Fruit fly (Drosophila melanogaster) whole organism, embryonic: Measurements from ENCODE around the gene Or67b.
A peak's percentile ranks its signal among the peaks of the same experiment; 100 is the strongest.

ENCODE experiments used
- Adf1 ChIP-seq: fragments of 200-800 bp; sonication (Bioruptor generic); IDR thresholded peaks from 2 replicates; pipeline ENCODE4 v1.3.6; 2022; ENCODE audit warnings: missing biosample characterization, missing genetic modification characterization
- CG10654 ChIP-seq: fragments of 200-800 bp; sonication (Bioruptor generic); optimal IDR thresholded peaks from 2 replicates; lab custom pipeline; 2016; ENCODE audit warnings: missing biosample characterization, missing genetic modification characterization
- CG12769 ChIP-seq: fragments of 200-800 bp; sonication (Bioruptor generic); optimal IDR thresholded peaks from 2 replicates; lab custom pipeline; 2019; ENCODE audit warnings: missing biosample characterization, mild to moderate bottlenecking, missing genetic modification characterization, moderate library complexity
- CG12942 ChIP-seq: fragments of 200-800 bp; sonication (Bioruptor generic); optimal IDR thresholded peaks from 3 replicates; lab custom pipeline; 2016; ENCODE audit warnings: missing biosample characterization, missing genetic modification characterization
- CG14441 ChIP-seq: fragments of 200-800 bp; sonication (Bioruptor generic); IDR thresholded peaks from 2 replicates; pipeline ENCODE4 v1.3.6; 2022; ENCODE audit warnings: missing biosample characterization, missing genetic modification characterization
- CG15479 ChIP-seq: fragments of 200-800 bp; sonication (Bioruptor generic); optimal IDR thresholded peaks from 3 replicates; lab custom pipeline; 2019; ENCODE audit warnings: missing biosample characterization, mild to moderate bottlenecking, missing genetic modification characterization, moderate library complexity
- CG16813 ChIP-seq: fragments of 200-800 bp; sonication (Bioruptor generic); IDR thresholded peaks from 3 replicates; pipeline ENCODE4 v1.3.6; 2022; ENCODE audit warnings: missing biosample characterization, missing genetic modification characterization; ENCODE audit not compliant: partially characterized antibody
- CG2129 ChIP-seq: fragments of 200-800 bp; sonication (Bioruptor generic); IDR thresholded peaks from 2 replicates; pipeline ENCODE4 v1.3.6; 2022; ENCODE audit warnings: missing biosample characterization, missing genetic modification characterization; ENCODE audit not compliant: partially characterized antibody
- CG2678 ChIP-seq: fragments of 200-800 bp; sonication (Bioruptor generic); optimal IDR thresholded peaks from 3 replicates; lab custom pipeline; 2019; ENCODE audit warnings: missing biosample characterization, mild to moderate bottlenecking, missing genetic modification characterization, moderate library complexity
- CG3065 ChIP-seq: fragments of 200-800 bp; sonication (Bioruptor generic); optimal IDR thresholded peaks from 2 replicates; lab custom pipeline; 2016; ENCODE audit warnings: missing biosample characterization, missing genetic modification characterization
- CG4617 ChIP-seq: fragments of 200-800 bp; sonication (Bioruptor generic); optimal IDR thresholded peaks from 3 replicates; lab custom pipeline; 2016; ENCODE audit warnings: missing biosample characterization, missing genetic modification characterization, borderline replicate concordance
- CG4707 ChIP-seq: fragments of 200-800 bp; sonication (Bioruptor generic); optimal IDR thresholded peaks from 2 replicates; lab custom pipeline; 2018; ENCODE audit warnings: missing biosample characterization, mild to moderate bottlenecking, missing genetic modification characterization, moderate library complexity
- CG4730 ChIP-seq: fragments of 200-800 bp; sonication (Bioruptor generic); IDR thresholded peaks from 2 replicates; pipeline ENCODE4 v1.3.6; 2022; ENCODE audit warnings: missing biosample characterization, missing genetic modification characterization
- CG6175 ChIP-seq: fragments of 200-800 bp; sonication (Bioruptor generic); IDR thresholded peaks from 3 replicates; pipeline ENCODE4 v1.3.6; 2022; ENCODE audit warnings: missing biosample characterization, missing genetic modification characterization
- CG6791 ChIP-seq: fragments of 200-800 bp; sonication (Bioruptor generic); IDR thresholded peaks from 3 replicates; pipeline ENCODE4 v1.3.6; 2022; ENCODE audit warnings: missing biosample characterization, missing genetic modification characterization; ENCODE audit not compliant: partially characterized antibody
- CG9797 ChIP-seq: fragments of 200-800 bp; sonication (Bioruptor generic); optimal IDR thresholded peaks from 3 replicates; lab custom pipeline; 2018; ENCODE audit warnings: missing biosample characterization, mild to moderate bottlenecking, missing genetic modification characterization
- CoRest ChIP-seq: fragments of 200-800 bp; sonication (Bioruptor generic); optimal IDR thresholded peaks from 3 replicates; lab custom pipeline; 2018; ENCODE audit warnings: missing biosample characterization, mild to moderate bottlenecking, missing genetic modification characterization, moderate library complexity
- CrebB ChIP-seq: fragments of 200-800 bp; sonication (Bioruptor generic); optimal IDR thresholded peaks from 3 replicates; lab custom pipeline; 2018; ENCODE audit warnings: missing biosample characterization, mild to moderate bottlenecking, missing genetic modification characterization
- Dek ChIP-seq: fragments of 200-800 bp; sonication (Bioruptor generic); optimal IDR thresholded peaks from 3 replicates; lab custom pipeline; 2019; ENCODE audit warnings: missing biosample characterization, mild to moderate bottlenecking, missing genetic modification characterization, moderate library complexity
- Dip2 ChIP-seq: fragments of 200-800 bp; sonication (Bioruptor generic); IDR thresholded peaks from 2 replicates; pipeline ENCODE4 v1.3.6; 2022; ENCODE audit warnings: missing biosample characterization, missing genetic modification characterization
- Doc3 ChIP-seq: fragments of 200-800 bp; sonication (Bioruptor generic); IDR thresholded peaks from 3 replicates; pipeline ENCODE4 v1.3.6; 2022; ENCODE audit warnings: missing biosample characterization, missing genetic modification characterization; ENCODE audit not compliant: partially characterized antibody
- Dref ChIP-seq: fragments of 200-800 bp; sonication (Bioruptor generic); IDR thresholded peaks from 2 replicates; pipeline ENCODE4 v1.3.6; 2022; ENCODE audit warnings: missing biosample characterization, missing genetic modification characterization
- E2f1 ChIP-seq: fragments of 200-800 bp; sonication (Bioruptor generic); IDR thresholded peaks from 2 replicates; pipeline ENCODE4 v1.3.6; 2022; ENCODE audit warnings: missing biosample characterization, missing genetic modification characterization
- Lpt ChIP-seq: fragments of >200 bp; optimal IDR thresholded peaks from 2 replicates; lab custom pipeline; 2018; ENCODE audit warnings: missing biosample characterization, missing genetic modification characterization
- MBD-R2 ChIP-seq: fragments of 200-800 bp; sonication (Bioruptor generic); IDR thresholded peaks from 2 replicates; pipeline ENCODE4 v1.3.6; 2022; ENCODE audit warnings: missing biosample characterization, missing genetic modification characterization
- NC2α ChIP-seq: fragments of 200-800 bp; sonication (Bioruptor generic); optimal IDR thresholded peaks from 2 replicates; lab custom pipeline; 2016; ENCODE audit warnings: missing biosample characterization, missing genetic modification characterization
- Rx ChIP-seq: fragments of 200-800 bp; sonication (Bioruptor generic); IDR thresholded peaks from 2 replicates; pipeline ENCODE4 v1.3.6; 2022; ENCODE audit warnings: missing biosample characterization, missing genetic modification characterization
- Side ChIP-seq: fragments of 200-800 bp; sonication (Bioruptor generic); optimal IDR thresholded peaks from 2 replicates; lab custom pipeline; 2016; ENCODE audit warnings: missing biosample characterization, missing genetic modification characterization
- Sin3A ChIP-seq: fragments of >200 bp; optimal IDR thresholded peaks from 2 replicates; lab custom pipeline; 2018
- Vsx1 ChIP-seq: fragments of 200-800 bp; sonication (Bioruptor generic); optimal IDR thresholded peaks from 2 replicates; lab custom pipeline; 2017; ENCODE audit warnings: missing biosample characterization, mild to moderate bottlenecking, missing genetic modification characterization, missing genetic modification reagents
- ab ChIP-seq: fragments of 200-800 bp; sonication (Bioruptor generic); optimal IDR thresholded peaks from 2 replicates; lab custom pipeline; 2016; ENCODE audit warnings: missing biosample characterization, missing genetic modification characterization
- bcd ChIP-seq: fragments of 200-800 bp; sonication (Bioruptor generic); optimal IDR thresholded peaks from 2 replicates; lab custom pipeline; 2017; ENCODE audit warnings: missing biosample characterization, mild to moderate bottlenecking, missing genetic modification characterization
- cad ChIP-seq: fragments of >200 bp; optimal IDR thresholded peaks from 2 replicates; lab custom pipeline; 2017; ENCODE audit warnings: missing biosample characterization, missing genetic modification characterization
- dpn ChIP-seq, 2 experiments: fragments of 200-800 bp; sonication (Bioruptor generic); optimal IDR thresholded peaks; 3 replicates each; lab custom pipeline; 2016; ENCODE audit warnings: missing biosample characterization in 2 of 2, missing genetic modification characterization in 2 of 2
- fd3F ChIP-seq: fragments of 200-800 bp; sonication (Bioruptor generic); optimal IDR thresholded peaks from 2 replicates; lab custom pipeline; 2018; ENCODE audit warnings: missing biosample characterization, mild to moderate bottlenecking, missing genetic modification characterization, moderate library complexity
- fu2 ChIP-seq: fragments of 200-800 bp; sonication (Bioruptor generic); optimal IDR thresholded peaks from 2 replicates; lab custom pipeline; 2016; ENCODE audit warnings: missing biosample characterization, missing genetic modification characterization
- gfzf ChIP-seq: fragments of 200-800 bp; sonication (Bioruptor generic); optimal IDR thresholded peaks from 2 replicates; lab custom pipeline; 2016; ENCODE audit warnings: missing biosample characterization, mild to moderate bottlenecking, missing genetic modification characterization, moderate library complexity
- gt ChIP-seq: fragments of 200-800 bp; sonication (Bioruptor generic); IDR thresholded peaks from 2 replicates; pipeline ENCODE4 v1.3.6; 2022; ENCODE audit warnings: missing biosample characterization, missing genetic modification characterization
- hth ChIP-seq: fragments of >200 bp; optimal IDR thresholded peaks from 2 replicates; lab custom pipeline; 2017; ENCODE audit warnings: inconsistent platforms
- inv ChIP-seq: fragments of 200-800 bp; sonication (Bioruptor generic); IDR thresholded peaks from 2 replicates; pipeline ENCODE4 v1.3.6; 2022; ENCODE audit warnings: missing biosample characterization, missing genetic modification characterization; ENCODE audit not compliant: partially characterized antibody
- kay ChIP-seq: fragments of 200-800 bp; sonication (Bioruptor generic); optimal IDR thresholded peaks from 2 replicates; lab custom pipeline; 2016; ENCODE audit warnings: missing biosample characterization, missing genetic modification characterization
- nau ChIP-seq: fragments of 200-800 bp; sonication (Bioruptor generic); optimal IDR thresholded peaks from 3 replicates; lab custom pipeline; 2017; ENCODE audit warnings: missing biosample characterization, mild to moderate bottlenecking, missing genetic modification characterization, missing genetic modification reagents
- nerfin-2 ChIP-seq: fragments of 200-800 bp; sonication (Bioruptor generic); IDR thresholded peaks from 2 replicates; pipeline ENCODE4 v1.3.6; 2022; ENCODE audit warnings: missing biosample characterization, missing genetic modification characterization; ENCODE audit not compliant: partially characterized antibody
- pros ChIP-seq: fragments of 200-800 bp; sonication (Bioruptor generic); optimal IDR thresholded peaks from 3 replicates; lab custom pipeline; 2019; ENCODE audit warnings: missing biosample characterization, mild to moderate bottlenecking, missing genetic modification characterization, moderate library complexity
- repo ChIP-seq: fragments of 200-800 bp; sonication (Bioruptor generic); optimal IDR thresholded peaks from 2 replicates; lab custom pipeline; 2016; ENCODE audit warnings: missing biosample characterization, missing genetic modification characterization
- slou ChIP-seq: fragments of 200-800 bp; sonication (Bioruptor generic); optimal IDR thresholded peaks from 3 replicates; lab custom pipeline; 2016; ENCODE audit warnings: missing biosample characterization, missing genetic modification characterization
- slp2 ChIP-seq: fragments of 200-800 bp; sonication (Bioruptor generic); optimal IDR thresholded peaks from 2 replicates; lab custom pipeline; 2016; ENCODE audit warnings: missing biosample characterization, missing genetic modification characterization
- sqz ChIP-seq: fragments of 200-800 bp; sonication (Bioruptor generic); optimal IDR thresholded peaks from 3 replicates; lab custom pipeline; 2018; ENCODE audit warnings: missing biosample characterization, mild to moderate bottlenecking, missing genetic modification characterization
- ssp ChIP-seq: fragments of 200-800 bp; sonication (Bioruptor generic); IDR thresholded peaks from 2 replicates; pipeline ENCODE4 v1.3.6; 2022; ENCODE audit warnings: missing biosample characterization, missing genetic modification characterization
- wor ChIP-seq: fragments of 200-800 bp; sonication (Bioruptor generic); IDR thresholded peaks from 2 replicates; pipeline ENCODE4 v1.3.6; 2022; ENCODE audit warnings: missing biosample characterization, missing genetic modification characterization
- yki ChIP-seq: fragments of >200 bp; optimal IDR thresholded peaks from 3 replicates; lab custom pipeline; 2018
- zfh2 ChIP-seq: fragments of 200-800 bp; sonication (Bioruptor generic); optimal IDR thresholded peaks from 2 replicates; lab custom pipeline; 2016; ENCODE audit warnings: missing biosample characterization, missing genetic modification characterization

Or67b gene

DNA sequence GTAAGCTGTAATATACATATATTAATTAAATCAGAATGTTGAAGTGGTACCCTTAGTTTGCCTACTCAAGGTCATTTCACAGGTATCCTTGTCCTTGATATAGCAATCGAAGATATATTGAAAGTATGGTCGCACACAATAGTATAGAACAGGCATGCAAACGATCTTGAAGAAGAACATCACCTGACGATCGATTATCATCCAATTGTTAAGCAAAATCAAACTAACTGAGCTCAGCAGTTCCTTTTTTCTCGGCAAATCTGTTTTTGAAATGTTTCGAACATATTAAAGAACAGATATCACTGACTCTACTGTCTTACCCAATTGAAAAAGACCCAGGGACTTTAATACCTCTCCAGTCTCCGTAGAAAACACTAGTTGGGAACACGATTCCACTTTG, 617 bp downstream of the Or67b start, which contains the start of gene Cyp40:
Gene Cyp40, plus strand, starts transcription at position 301 of the 400 bp plus-strand sequence.
- no peak for TF ChIP-seq Side
- no peak for TF ChIP-seq Rx (GFP tag; lab: Robert Waterston, UW)
- TF ChIP-seq E2f1 = no peak
- TF ChIP-seq CG3065 (GFP tag; lab: Kevin White, UChicago) = no peak
- TF ChIP-seq hth (lab: Kevin White, UChicago) = no peak
- TF ChIP-seq CG6175 (GFP tag; lab: Robert Waterston, UW) = no peak
- no peak for TF ChIP-seq CG4707 (GFP tag; lab: Kevin White, UChicago)
- TF ChIP-seq slp2 (GFP tag; lab: Kevin White, UChicago) = no peak
- no peak for TF ChIP-seq CoRest (tag; lab: Kevin White, UChicago)
- TF ChIP-seq repo (GFP tag; lab: Kevin White, UChicago) = no peak
- TF ChIP-seq CG14441 (GFP tag; lab: Robert Waterston, UW) = no peak
- TF ChIP-seq Doc3 (GFP tag; lab: Robert Waterston, UW) = no peak
- TF ChIP-seq sqz (GFP tag; lab: Kevin White, UChicago) = no peak
- TF ChIP-seq fu2 (GFP tag; lab: Kevin White, UChicago) = no peak
- no peak for TF ChIP-seq gt
- TF ChIP-seq Vsx1 (GFP tag; lab: Kevin White, UChicago) = no peak
- TF ChIP-seq CG15479 (GFP tag; lab: Kevin White, UChicago) = no peak
- no peak for TF ChIP-seq NC2α (GFP tag; lab: Kevin White, UChicago)

DNA sequence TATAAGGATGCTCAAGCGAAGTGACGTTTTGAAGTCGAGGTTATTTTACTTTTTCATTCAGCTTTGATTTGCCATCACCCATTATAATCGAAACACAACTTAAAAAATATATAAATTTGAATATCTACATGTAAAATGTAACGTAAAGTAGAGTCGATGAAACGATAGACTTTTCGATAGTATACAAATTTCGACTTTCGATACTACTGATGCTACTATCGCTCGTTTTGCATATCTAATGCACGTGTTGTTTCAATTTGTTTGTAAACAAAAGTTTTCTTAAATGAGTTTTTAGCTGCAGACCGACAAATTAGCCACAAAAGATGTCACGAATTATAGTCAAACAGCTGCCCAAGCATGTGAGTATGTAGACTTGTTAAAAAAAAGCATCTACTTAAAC, 5.0 kb downstream of the Or67b start, which contains the start of gene CG3335:
Gene CG3335, plus strand, starts transcription at position 224 of the 400 bp plus-strand sequence.
- TF ChIP-seq dpn (GFP tag; optimal IDR thresholded peaks at IDR 0.05; lab: Kevin White, UChicago) (no peak), CG4730 (GFP tag; lab: Robert Waterston, UW) (no peak), gfzf (peak; percentile 7), wor (GFP tag; lab: Robert Waterston, UW) (no peak), CG9797 (GFP tag; lab: Kevin White, UChicago) (no peak), CG2129 (peak; percentile 46; the same call in 1 of the 2 replicates), inv (GFP tag; lab: Robert Waterston, UW) (peak; percentile 62), Dref (peak; percentile 86), CG16813 (GFP tag; lab: Robert Waterston, UW) (peak; percentile 77), Adf1 (no peak), fd3F (GFP tag; lab: Kevin White, UChicago) (no peak), zfh2 (no peak), ab (no peak), MBD-R2 (GFP tag; lab: Robert Waterston, UW) (peak; percentile 35; the same call in 1 of the 2 replicates), bcd (GFP tag; lab: Kevin White, UChicago) (no peak), ssp (GFP tag; lab: Robert Waterston, UW) (no peak), Dip2 (GFP tag; lab: Robert Waterston, UW) (no peak), yki (no peak), cad (no peak), nerfin-2 (GFP tag; lab: Robert Waterston, UW) (peak; percentile 66; the same call in 1 of the 2 replicates), CG10654 (GFP tag; lab: Kevin White, UChicago) (no peak), Lpt (GFP tag; lab: Kevin White, UChicago) (no peak), CG12769 (tag; lab: Kevin White, UChicago) (no peak), CrebB (no peak), kay (GFP tag; lab: Kevin White, UChicago) (no peak), nau (no peak), Dek (no peak), pros (GFP tag; lab: Kevin White, UChicago) (no peak), Sin3A (lab: Kevin White, UChicago) (no peak), slou (GFP tag; lab: Kevin White, UChicago) (no peak), CG4617 (GFP tag; lab: Kevin White, UChicago) (peak; percentile 24), CG6791 (peak; percentile 72), CG2678 (no peak), CG12942 (GFP tag; lab: Kevin White, UChicago) (no peak)
